Worm (Caenorhabditis elegans) whole organism, young adult: ENCODE results near the gene pigk-1.

Experiments used
- B0035.1 ChIP-seq: sonication (generic microtip); optimal IDR thresholded peaks from 2 replicates; lab custom pipeline; 2016; ENCODE audit warnings: missing genetic modification characterization, mild to moderate bottlenecking, missing compliant biosample characterization, missing genotype, missing genetic modification reagents
- B0261.1 ChIP-seq: sonication (generic microtip); optimal IDR thresholded peaks from 2 replicates; lab custom pipeline; 2016; ENCODE audit warnings: mild to moderate bottlenecking, missing genetic modification characterization, moderate library complexity, missing compliant biosample characterization
- F37B4.10 ChIP-seq: fragments of 200-800 bp; sonication (Bioruptor generic); IDR thresholded peaks from 2 replicates; pipeline ENCODE4 v1.3.6; 2022; ENCODE audit warnings: missing genetic modification characterization, missing compliant biosample characterization
- ama-1 ChIP-seq, 3 experiments: fragments of 150-350 bp in 1 of 3; sonication (generic microtip) in 2 of 3; optimal IDR thresholded peaks; 2 replicates each; lab custom pipeline; 2014 to 2018; ENCODE audit warnings: missing biosample characterization in 2 of 3, missing genetic modification characterization in 2 of 3, missing genetic modification reagents in 2 of 3
- attf-3 ChIP-seq: fragments of 200-800 bp; sonication (Bioruptor generic); conservative IDR thresholded peaks from 2 replicates; pipeline ENCODE4 v1.3.6; 2022; ENCODE audit warnings: missing genetic modification reagents, missing genetic modification characterization, missing compliant biosample characterization
- attf-6 ChIP-seq: fragments of 200-800 bp; sonication (Bioruptor generic); IDR thresholded peaks from 2 replicates; pipeline ENCODE4 v1.3.6; 2022; ENCODE audit warnings: missing genetic modification reagents, missing genetic modification characterization, missing compliant biosample characterization
- bed-2 ChIP-seq: fragments of 200-800 bp; sonication (Bioruptor generic); IDR thresholded peaks from 2 replicates; pipeline ENCODE4 v1.3.6; 2022; ENCODE audit warnings: missing genetic modification reagents, missing genetic modification characterization, missing compliant biosample characterization
- ccch-3 ChIP-seq: fragments of 200-800 bp; sonication (Bioruptor generic); optimal IDR thresholded peaks from 2 replicates; lab custom pipeline; 2018; ENCODE audit warnings: mild to moderate bottlenecking, missing genetic modification characterization, missing compliant biosample characterization
- ceh-58 ChIP-seq: fragments of 200-800 bp; sonication (Bioruptor generic); IDR thresholded peaks from 2 replicates; pipeline ENCODE4 v1.3.6; 2022; ENCODE audit warnings: missing genetic modification characterization, missing compliant biosample characterization
- ceh-91 ChIP-seq: fragments of 200-800 bp; sonication (Bioruptor generic); IDR thresholded peaks from 2 replicates; pipeline ENCODE4 v1.3.6; 2022; ENCODE audit warnings: missing genetic modification reagents, missing genetic modification characterization, missing compliant biosample characterization
- dpff-1 ChIP-seq: sonication (generic microtip); optimal IDR thresholded peaks from 2 replicates; lab custom pipeline; 2017; ENCODE audit warnings: mild to moderate bottlenecking, missing genetic modification characterization, missing compliant biosample characterization
- efl-1 ChIP-seq: fragments of 150-350 bp; optimal IDR thresholded peaks from 2 replicates; lab custom pipeline; 2014; ENCODE audit warnings: missing biosample characterization, missing genetic modification reagents, missing genetic modification characterization
- ets-4 ChIP-seq: fragments of 200-800 bp; sonication (Bioruptor generic); optimal IDR thresholded peaks from 2 replicates; lab custom pipeline; 2018; ENCODE audit warnings: mild to moderate bottlenecking, missing genetic modification characterization, missing compliant biosample characterization
- hlh-12 ChIP-seq: sonication (generic microtip); optimal IDR thresholded peaks from 2 replicates; lab custom pipeline; 2016; ENCODE audit warnings: missing genetic modification characterization, missing compliant biosample characterization
- hmg-1.2 ChIP-seq: fragments of 200-800 bp; sonication (Bioruptor generic); IDR thresholded peaks from 2 replicates; pipeline ENCODE4 v1.3.6; 2022; ENCODE audit warnings: missing genetic modification reagents, missing genetic modification characterization, missing compliant biosample characterization
- hsf-1 ChIP-seq: fragments of 200-800 bp; sonication (Bioruptor generic); IDR thresholded peaks from 2 replicates; pipeline ENCODE4 v1.3.6; 2022; ENCODE audit warnings: missing genetic modification reagents, missing genetic modification characterization, missing compliant biosample characterization
- let-526 ChIP-seq: fragments of 200-800 bp; sonication (Bioruptor generic); IDR thresholded peaks from 2 replicates; pipeline ENCODE4 v1.3.6; 2022; ENCODE audit warnings: missing genetic modification reagents, missing genetic modification characterization, missing compliant biosample characterization
- let-607 ChIP-seq, 2 experiments: fragments of 200-800 bp in 1 of 2; sonication (Bioruptor generic) in 1 of 2; sonication (generic microtip) in 1 of 2; optimal IDR thresholded peaks; 2 replicates each; lab custom pipeline; 2016 to 2018; ENCODE audit warnings: mild to moderate bottlenecking in 2 of 2, missing compliant biosample characterization in 2 of 2, missing genetic modification characterization in 2 of 2, moderate library complexity in 2 of 2, missing genotype in 1 of 2
- lin-26 ChIP-seq: fragments of 200-800 bp; sonication (Bioruptor generic); IDR thresholded peaks from 2 replicates; pipeline ENCODE4 v1.3.6; 2022; ENCODE audit warnings: missing genetic modification reagents, missing genetic modification characterization, missing compliant biosample characterization
- lin-35 ChIP-seq, 3 experiments: fragments of 150-350 bp in 2 of 3; sonication (generic microtip) in 1 of 3; optimal IDR thresholded peaks; 2 replicates each; lab custom pipeline; 2014 to 2018; ENCODE audit warnings: missing biosample characterization in 3 of 3, missing genetic modification characterization in 3 of 3, missing genetic modification reagents in 3 of 3
- lin-54 ChIP-seq: fragments of 200-800 bp; sonication (Bioruptor generic); optimal IDR thresholded peaks from 2 replicates; lab custom pipeline; 2018; ENCODE audit warnings: mild to moderate bottlenecking, missing genetic modification characterization, missing compliant biosample characterization
- madf-3 ChIP-seq: fragments of 200-800 bp; sonication (Bioruptor generic); IDR thresholded peaks from 2 replicates; pipeline ENCODE4 v1.3.6; 2022; ENCODE audit warnings: missing genetic modification reagents, missing genetic modification characterization, missing compliant biosample characterization
- madf-8 ChIP-seq: fragments of 200-800 bp; sonication (Bioruptor generic); conservative IDR thresholded peaks from 2 replicates; pipeline ENCODE4 v1.3.6; 2022; ENCODE audit warnings: missing genetic modification reagents, missing genetic modification characterization, missing compliant biosample characterization
- mcd-1 ChIP-seq: fragments of 200-800 bp; sonication (Bioruptor generic); IDR thresholded peaks from 2 replicates; pipeline ENCODE4 v1.3.6; 2022; ENCODE audit warnings: missing genetic modification reagents, missing genetic modification characterization, missing compliant biosample characterization
- nfyb-1 ChIP-seq: fragments of 200-800 bp; sonication (Bioruptor generic); IDR thresholded peaks from 2 replicates; pipeline ENCODE4 v1.3.6; 2022; ENCODE audit warnings: missing genetic modification reagents, missing genetic modification characterization, missing compliant biosample characterization
- nhr-179 ChIP-seq: sonication (generic microtip); optimal IDR thresholded peaks from 2 replicates; lab custom pipeline; 2016; ENCODE audit warnings: mild to moderate bottlenecking, missing genetic modification characterization, missing compliant biosample characterization
- nhr-80 ChIP-seq: sonication (generic microtip); optimal IDR thresholded peaks from 2 replicates; lab custom pipeline; 2016; ENCODE audit warnings: missing genetic modification characterization, missing compliant biosample characterization
- pbrm-1 ChIP-seq: fragments of 200-800 bp; sonication (Bioruptor generic); IDR thresholded peaks from 2 replicates; pipeline ENCODE4 v1.3.6; 2022; ENCODE audit warnings: missing genetic modification reagents, missing genetic modification characterization, missing compliant biosample characterization
- rcor-1 ChIP-seq: fragments of 200-800 bp; sonication (Bioruptor generic); IDR thresholded peaks from 2 replicates; pipeline ENCODE4 v1.3.6; 2022; ENCODE audit warnings: missing genetic modification reagents, missing genetic modification characterization, missing compliant biosample characterization
- repo-1 ChIP-seq: sonication (generic microtip); optimal IDR thresholded peaks from 2 replicates; lab custom pipeline; 2017; ENCODE audit warnings: mild to moderate bottlenecking, missing genetic modification characterization, missing compliant biosample characterization
- sdz-38 ChIP-seq: sonication (generic microtip); optimal IDR thresholded peaks from 2 replicates; lab custom pipeline; 2016; ENCODE audit warnings: missing genotype, missing genetic modification characterization, missing compliant biosample characterization
- sea-2 ChIP-seq: fragments of 200-800 bp; sonication (Bioruptor generic); IDR thresholded peaks from 2 replicates; pipeline ENCODE4 v1.3.6; 2022; ENCODE audit warnings: missing genetic modification characterization, missing compliant biosample characterization
- snpc-1.1 ChIP-seq: sonication (generic microtip); optimal IDR thresholded peaks from 2 replicates; lab custom pipeline; 2017; ENCODE audit warnings: missing genetic modification characterization, mild to moderate bottlenecking, missing compliant biosample characterization, antibody characterized with exemption, moderate library complexity, missing genotype, missing genetic modification reagents; ENCODE audit not compliant: insufficient read depth
- somi-1 ChIP-seq: fragments of 200-800 bp; sonication (Bioruptor generic); optimal IDR thresholded peaks from 2 replicates; lab custom pipeline; 2018; ENCODE audit warnings: mild to moderate bottlenecking, missing genetic modification characterization, missing compliant biosample characterization
- unc-62 ChIP-seq: fragments of 150-350 bp; optimal IDR thresholded peaks from 2 replicates; lab custom pipeline; 2014; ENCODE audit warnings: missing biosample characterization, missing genetic modification reagents, missing genetic modification characterization
- xnd-1 ChIP-seq: sonication (generic microtip); optimal IDR thresholded peaks from 2 replicates; lab custom pipeline; 2016; ENCODE audit warnings: missing genotype, missing genetic modification reagents, missing genetic modification characterization, missing compliant biosample characterization

Gene pigk-1

ce11 chrIV:11130774-11131173 lies 21.0 kb upstream of the pigk-1 start:
- TF ChIP-seq nfyb-1 (GFP tag; lab: Robert Waterston, UW) = no peak
- peak; percentile 29; the same call in 1 of the 2 replicates for TF ChIP-seq hmg-1.2
- peak in 1 of 2 experiments; percentile 8 for TF ChIP-seq let-607 (tag; optimal IDR thresholded peaks at IDR 0.05; lab: Kevin White, UChicago)
- TF ChIP-seq xnd-1 (tag; lab: Kevin White, UChicago) = no peak
- no peak for TF ChIP-seq ceh-91 (GFP tag; lab: Robert Waterston, UW)
- no peak for TF ChIP-seq sdz-38 (tag; lab: Kevin White, UChicago)
- no peak for TF ChIP-seq repo-1 (tag; lab: Kevin White, UChicago)
- TF ChIP-seq ama-1 (optimal IDR thresholded peaks at IDR 0.05; lab: Kevin White, UChicago) = no peak
- peak in 1 of 2 experiments; percentile 44 for TF ChIP-seq ama-1 (GFP tag; optimal IDR thresholded peaks at IDR 0.05; lab: Kevin White, UChicago)
- no peak for TF ChIP-seq let-526 (GFP tag; lab: Robert Waterston, UW)
- TF ChIP-seq hlh-12 = no peak
- no peak for TF ChIP-seq ceh-58 (GFP tag; lab: Robert Waterston, UW)
- TF ChIP-seq nhr-80 (tag; lab: Kevin White, UChicago) = peak; percentile 45
- no peak for TF ChIP-seq attf-6 (GFP tag; lab: Robert Waterston, UW)
- no peak for TF ChIP-seq snpc-1.1 (tag; lab: Kevin White, UChicago)
- no peak for TF ChIP-seq dpff-1 (tag; lab: Kevin White, UChicago)
- no peak for TF ChIP-seq hsf-1 (GFP tag; lab: Robert Waterston, UW)
- no peak for TF ChIP-seq mcd-1 (GFP tag; lab: Robert Waterston, UW)
- no peak for TF ChIP-seq rcor-1
- no peak for TF ChIP-seq pbrm-1

- TF ChIP-seq F37B4.10 (GFP tag; lab: Robert Waterston, UW) (no peak), attf-6 (GFP tag; lab: Robert Waterston, UW) (no peak), efl-1 (GFP tag; lab: Kevin White, UChicago) (no peak), B0035.1 (tag; lab: Kevin White, UChicago) (no peak), ama-1 (optimal IDR thresholded peaks at IDR 0.05; lab: Kevin White, UChicago) (no peak), ama-1 (GFP tag; optimal IDR thresholded peaks at IDR 0.05; lab: Kevin White, UChicago) (no peak), ets-4 (GFP tag; lab: Kevin White, UChicago) (no peak), attf-3 (GFP tag; lab: Robert Waterston, UW) (no peak)
Measured at ce11 chrIV:11126028-11126427, 16.2 kb upstream of the pigk-1 start.

ce11 chrIV:11126004-11126027 lies 16.0 kb upstream of the pigk-1 start, which contains the start of gene swsn-4:
Gene swsn-4 (plus strand): TSS chrIV:11126024.
- TF ChIP-seq madf-3 (no peak), bed-2 (no peak), sea-2 (no peak), madf-8 (GFP tag; lab: Robert Waterston, UW) (no peak), B0035.1 (tag; lab: Kevin White, UChicago) (no peak), ccch-3 (no peak), lin-26 (GFP tag; lab: Robert Waterston, UW) (no peak), lin-35 (GFP tag; optimal IDR thresholded peaks at IDR 0.05; lab: Kevin White, UChicago) (no peak), lin-54 (GFP tag; lab: Kevin White, UChicago) (no peak), somi-1 (GFP tag; lab: Kevin White, UChicago) (no peak), unc-62 (no peak), nhr-179 (tag; lab: Kevin White, UChicago) (no peak), B0261.1 (tag; lab: Kevin White, UChicago) (no peak)

ce11 chrIV:11125604-11126003 lies 15.8 kb upstream of the pigk-1 start:
- TF ChIP-seq madf-3 = no peak
- TF ChIP-seq lin-54 (GFP tag; lab: Kevin White, UChicago) = peak; percentile 11
